Fruit fly (Drosophila melanogaster) whole organism, embryonic: Measurements from ENCODE around the gene Bet3.

Source experiments
- ATbp ChIP-seq: fragments of 200-800 bp; sonication (Bioruptor generic); optimal IDR thresholded peaks from 2 replicates; lab custom pipeline; 2017; ENCODE audit warnings: missing biosample characterization, mild to moderate bottlenecking, missing genetic modification characterization, missing genetic modification reagents
- Atf3 ChIP-seq: fragments of 200-800 bp; sonication (Bioruptor generic); optimal IDR thresholded peaks from 3 replicates; lab custom pipeline; 2016; ENCODE audit warnings: missing biosample characterization, missing genetic modification characterization
- Atf6 ChIP-seq: fragments of 200-800 bp; sonication (Bioruptor generic); IDR thresholded peaks from 2 replicates; pipeline ENCODE4 v1.3.6; 2022; ENCODE audit warnings: missing biosample characterization, missing genetic modification characterization
- CG12155 ChIP-seq: fragments of 200-800 bp; sonication (Bioruptor generic); optimal IDR thresholded peaks from 3 replicates; lab custom pipeline; 2016; ENCODE audit warnings: missing biosample characterization, missing genetic modification characterization
- CG14050 ChIP-seq: fragments of 200-800 bp; sonication (Bioruptor generic); IDR thresholded peaks from 3 replicates; pipeline ENCODE4 v1.3.6; 2022; ENCODE audit warnings: missing biosample characterization, missing genetic modification characterization
- CG15696 ChIP-seq: fragments of 200-800 bp; sonication (Bioruptor generic); optimal IDR thresholded peaks from 2 replicates; lab custom pipeline; 2019; ENCODE audit warnings: missing biosample characterization, mild to moderate bottlenecking, missing genetic modification characterization, moderate library complexity
- CG1647 ChIP-seq: fragments of 200-800 bp; sonication (Bioruptor generic); optimal IDR thresholded peaks from 3 replicates; lab custom pipeline; 2016; ENCODE audit warnings: missing biosample characterization, missing genetic modification characterization
- CG17829 ChIP-seq: fragments of 200-800 bp; optimal IDR thresholded peaks from 2 replicates; lab custom pipeline; 2019; ENCODE audit warnings: missing biosample characterization, mild to moderate bottlenecking, missing genetic modification characterization, moderate library complexity
- CG3163 ChIP-seq: fragments of 200-800 bp; sonication (Bioruptor generic); optimal IDR thresholded peaks from 3 replicates; lab custom pipeline; 2016; ENCODE audit warnings: missing biosample characterization, missing genetic modification characterization
- CG34224 ChIP-seq: fragments of 200-800 bp; sonication (Bioruptor generic); IDR thresholded peaks from 3 replicates; pipeline ENCODE4 v1.3.6; 2022; ENCODE audit warnings: missing biosample characterization, missing genetic modification characterization; ENCODE audit not compliant: partially characterized antibody
- CG3838 ChIP-seq: fragments of 200-800 bp; sonication (Bioruptor generic); optimal IDR thresholded peaks from 3 replicates; lab custom pipeline; 2016; ENCODE audit warnings: missing biosample characterization, missing genetic modification characterization
- CG5953 ChIP-seq: fragments of 200-800 bp; sonication (Bioruptor generic); IDR thresholded peaks from 2 replicates; pipeline ENCODE4 v1.3.6; 2022; ENCODE audit warnings: missing biosample characterization, missing genetic modification characterization
- CG6683 ChIP-seq: fragments of 200-800 bp; sonication (Bioruptor generic); optimal IDR thresholded peaks from 2 replicates; lab custom pipeline; 2017; ENCODE audit warnings: missing biosample characterization, mild to moderate bottlenecking, missing genetic modification characterization, missing genetic modification reagents
- CG7928 ChIP-seq: fragments of 200-800 bp; sonication (Bioruptor generic); optimal IDR thresholded peaks from 2 replicates; lab custom pipeline; 2017; ENCODE audit warnings: missing biosample characterization, mild to moderate bottlenecking, missing genetic modification characterization
- CG8281 ChIP-seq: fragments of 200-800 bp; sonication (Bioruptor generic); optimal IDR thresholded peaks from 2 replicates; lab custom pipeline; 2018; ENCODE audit warnings: missing biosample characterization, mild to moderate bottlenecking, missing genetic modification characterization, moderate library complexity
- CG8765 ChIP-seq: fragments of 200-800 bp; sonication (Bioruptor generic); IDR thresholded peaks from 2 replicates; pipeline ENCODE4 v1.3.6; 2022; ENCODE audit warnings: missing biosample characterization, missing genetic modification characterization
- CG9437 ChIP-seq: fragments of 200-800 bp; sonication (Bioruptor generic); optimal IDR thresholded peaks from 2 replicates; lab custom pipeline; 2018; ENCODE audit warnings: missing biosample characterization, mild to moderate bottlenecking, missing genetic modification characterization
- Dfd ChIP-seq, 2 experiments: fragments of >200 bp; optimal IDR thresholded peaks; 2 replicates each; lab custom pipeline; 2017; ENCODE audit warnings: missing biosample characterization in 2 of 2, missing genetic modification characterization in 2 of 2
- ERR ChIP-seq: fragments of 200-800 bp; sonication (Bioruptor generic); optimal IDR thresholded peaks from 2 replicates; lab custom pipeline; 2016; ENCODE audit warnings: missing biosample characterization, missing genetic modification characterization
- GATAe ChIP-seq: fragments of 200-800 bp; sonication (Bioruptor generic); conservative IDR thresholded peaks from 2 replicates; pipeline ENCODE4 v1.3.6; 2022; ENCODE audit warnings: missing biosample characterization, missing genetic modification characterization
- Gsc ChIP-seq: fragments of 200-800 bp; sonication (Bioruptor generic); IDR thresholded peaks from 2 replicates; pipeline ENCODE4 v1.3.6; 2022; ENCODE audit warnings: missing biosample characterization, missing genetic modification characterization
- Hand ChIP-seq: fragments of 200-800 bp; sonication (Bioruptor generic); optimal IDR thresholded peaks from 2 replicates; lab custom pipeline; 2017; ENCODE audit warnings: mild to moderate bottlenecking, missing biosample characterization, missing genetic modification reagents, missing genetic modification characterization
- Hr39 ChIP-seq: fragments of >200 bp; optimal IDR thresholded peaks from 2 replicates; lab custom pipeline; 2017
- Jarid2 ChIP-seq: fragments of 200-800 bp; sonication (Bioruptor generic); optimal IDR thresholded peaks from 3 replicates; lab custom pipeline; 2017; ENCODE audit warnings: mild to moderate bottlenecking, missing biosample characterization, missing genetic modification reagents, missing genetic modification characterization
- MTF-1 ChIP-seq: fragments of 200-800 bp; sonication (Bioruptor generic); optimal IDR thresholded peaks from 2 replicates; lab custom pipeline; 2018; ENCODE audit warnings: missing biosample characterization, mild to moderate bottlenecking, missing genetic modification characterization, borderline replicate concordance
- Med ChIP-seq: fragments of 200-800 bp; sonication (Bioruptor generic); peaks from one replicate; lab custom pipeline; 2016; ENCODE audit warnings: missing biosample characterization, missing genetic modification characterization, mild to moderate bottlenecking, inconsistent platforms, moderate library complexity
- Ptx1 ChIP-seq: fragments of 200-800 bp; sonication (Bioruptor generic); IDR thresholded peaks from 2 replicates; pipeline ENCODE4 v1.3.6; 2022; ENCODE audit warnings: missing biosample characterization, missing genetic modification characterization
- Ravus ChIP-seq: fragments of 200-800 bp; sonication (Bioruptor generic); IDR thresholded peaks from 2 replicates; pipeline ENCODE4 v1.3.6; 2022; ENCODE audit warnings: missing biosample characterization, missing genetic modification characterization
- Sry-β ChIP-seq: fragments of 200-800 bp; sonication (Bioruptor generic); optimal IDR thresholded peaks from 2 replicates; lab custom pipeline; 2018; ENCODE audit warnings: missing biosample characterization, mild to moderate bottlenecking, missing genetic modification characterization, moderate library complexity
- Usf ChIP-seq: fragments of 200-800 bp; sonication (Bioruptor generic); optimal IDR thresholded peaks from 2 replicates; lab custom pipeline; 2017; ENCODE audit warnings: missing genotype, missing biosample characterization, missing genetic modification characterization
- Xrp1 ChIP-seq: fragments of 200-800 bp; sonication (Bioruptor generic); IDR thresholded peaks from 2 replicates; pipeline ENCODE4 v1.3.6; 2022; ENCODE audit warnings: missing biosample characterization, missing genetic modification characterization
- aop ChIP-seq: fragments of 200-800 bp; sonication (Bioruptor generic); IDR thresholded peaks from 2 replicates; pipeline ENCODE4 v1.3.6; 2022; ENCODE audit warnings: missing biosample characterization, missing genetic modification characterization
- ap ChIP-seq: fragments of 200-800 bp; sonication (Bioruptor generic); IDR thresholded peaks from 2 replicates; pipeline ENCODE4 v1.3.6; 2022; ENCODE audit warnings: missing biosample characterization, missing genetic modification characterization
- bbx ChIP-seq: fragments of 200-800 bp; sonication (Bioruptor generic); IDR thresholded peaks from 2 replicates; pipeline ENCODE4 v1.3.6; 2022; ENCODE audit warnings: missing biosample characterization, missing genetic modification characterization; ENCODE audit not compliant: partially characterized antibody
- esg ChIP-seq: fragments of 200-800 bp; sonication (Bioruptor generic); conservative IDR thresholded peaks from 2 replicates; pipeline ENCODE4 v1.3.6; 2022; ENCODE audit warnings: missing biosample characterization, missing genetic modification characterization
- gcm ChIP-seq: fragments of 200-800 bp; sonication (Bioruptor generic); optimal IDR thresholded peaks from 2 replicates; lab custom pipeline; 2019; ENCODE audit warnings: missing biosample characterization, mild to moderate bottlenecking, missing genetic modification characterization, moderate library complexity
- gcm2 ChIP-seq: fragments of 200-800 bp; sonication (Bioruptor generic); optimal IDR thresholded peaks from 2 replicates; lab custom pipeline; 2016; ENCODE audit warnings: missing biosample characterization, missing genetic modification characterization
- hbn ChIP-seq: fragments of 200-800 bp; sonication (Bioruptor generic); IDR thresholded peaks from 2 replicates; pipeline ENCODE4 v1.3.6; 2022; ENCODE audit warnings: missing biosample characterization, missing genetic modification characterization; ENCODE audit not compliant: partially characterized antibody
- kay ChIP-seq: fragments of 200-800 bp; sonication (Bioruptor generic); optimal IDR thresholded peaks from 2 replicates; lab custom pipeline; 2016; ENCODE audit warnings: missing biosample characterization, missing genetic modification characterization
- ken ChIP-seq: fragments of 200-800 bp; sonication (Bioruptor generic); IDR thresholded peaks from 3 replicates; pipeline ENCODE4 v1.3.6; 2022; ENCODE audit warnings: missing biosample characterization, missing genetic modification characterization
- lola ChIP-seq, 3 experiments: fragments of >200 bp in 2 of 3; fragments of 200-800 bp in 1 of 3; sonication (Bioruptor generic) in 1 of 3; optimal IDR thresholded peaks; 2 replicates each; lab custom pipeline; 2017 to 2019; ENCODE audit warnings: missing biosample characterization in 3 of 3, missing genetic modification characterization in 3 of 3, mild to moderate bottlenecking in 1 of 3, moderate library complexity in 1 of 3
- run ChIP-seq: fragments of 200-800 bp; sonication (Bioruptor generic); optimal IDR thresholded peaks from 3 replicates; lab custom pipeline; 2018; ENCODE audit warnings: missing biosample characterization, mild to moderate bottlenecking, missing genetic modification characterization
- sima ChIP-seq: fragments of 200-800 bp; sonication (Bioruptor generic); optimal IDR thresholded peaks from 2 replicates; lab custom pipeline; 2016; ENCODE audit warnings: missing biosample characterization, missing genetic modification characterization
- sqz ChIP-seq: fragments of 200-800 bp; sonication (Bioruptor generic); optimal IDR thresholded peaks from 3 replicates; lab custom pipeline; 2018; ENCODE audit warnings: missing biosample characterization, mild to moderate bottlenecking, missing genetic modification characterization
- stwl ChIP-seq: fragments of 200-800 bp; sonication (Bioruptor generic); optimal IDR thresholded peaks from 3 replicates; lab custom pipeline; 2018; ENCODE audit warnings: missing biosample characterization, mild to moderate bottlenecking, missing genetic modification characterization, moderate library complexity
- trem ChIP-seq: fragments of 200-800 bp; optimal IDR thresholded peaks from 3 replicates; lab custom pipeline; 2019; ENCODE audit warnings: missing biosample characterization, mild to moderate bottlenecking, missing genetic modification characterization, moderate library complexity
- wor ChIP-seq: fragments of 200-800 bp; sonication (Bioruptor generic); IDR thresholded peaks from 2 replicates; pipeline ENCODE4 v1.3.6; 2022; ENCODE audit warnings: missing biosample characterization, missing genetic modification characterization

The Bet3 gene

dm6 chr3L:9400697-9401353 is 41.2 kb downstream of the Bet3 start (continued):
- TF ChIP-seq stwl (tag; lab: Kevin White, UChicago) (no peak), CG34224 (GFP tag; lab: Robert Waterston, UW) (no peak), wor (no peak), CG14050 (GFP tag; lab: Robert Waterston, UW) (peak; percentile 74; the same call in 2 of the 3 replicates), ERR (GFP tag; lab: Kevin White, UChicago) (no peak), CG17829 (tag; lab: Kevin White, UChicago) (no peak), kay (GFP tag; lab: Kevin White, UChicago) (peak; percentile 26), gcm2 (GFP tag; lab: Kevin White, UChicago) (no peak), ATbp (GFP tag; lab: Kevin White, UChicago) (no peak), Dfd (GFP tag; optimal IDR thresholded peaks at IDR 0.05; lab: Kevin White, UChicago) (no peak), run (tag; lab: Kevin White, UChicago) (no peak), GATAe (GFP tag; lab: Robert Waterston, UW) (no peak), Hand (GFP tag; lab: Kevin White, UChicago) (no peak), CG12155 (no peak), CG6683 (no peak), aop (GFP tag; lab: Robert Waterston, UW) (no peak), CG9437 (no peak), Sry-β (GFP tag; lab: Kevin White, UChicago) (no peak), Usf (GFP tag; lab: Kevin White, UChicago) (no peak), Gsc (GFP tag; lab: Robert Waterston, UW) (no peak), Atf3 (GFP tag; lab: Kevin White, UChicago) (no peak), CG5953 (GFP tag; lab: Robert Waterston, UW) (no peak), Hr39 (lab: Kevin White, UChicago) (no peak)

dm6 chr3L:9399855-9400254 is 42.2 kb downstream of the Bet3 start:
- TF ChIP-seq sqz (GFP tag; lab: Kevin White, UChicago): no peak
- no peak for TF ChIP-seq CG8281 (tag; lab: Kevin White, UChicago)
- 0 out of 2 replicates have a peak, but pooled peaks have one; percentile 30 for TF ChIP-seq Atf6 (GFP tag; lab: Robert Waterston, UW)
- no peak for TF ChIP-seq lola (GFP tag; optimal IDR thresholded peaks at IDR 0.05; lab: Kevin White, UChicago)
- 0 out of 2 replicates have a peak, but pooled peaks have one; percentile 9 for TF ChIP-seq bbx
- TF ChIP-seq Med: no peak

- no peak for TF ChIP-seq sima (GFP tag; lab: Kevin White, UChicago)
- TF ChIP-seq MTF-1 (GFP tag; lab: Kevin White, UChicago): peak; percentile 7
- no peak for TF ChIP-seq CG8765 (GFP tag; lab: Robert Waterston, UW)
- TF ChIP-seq CG3163: no peak
- TF ChIP-seq ken (GFP tag; lab: Robert Waterston, UW): no peak
- TF ChIP-seq CG1647 (GFP tag; lab: Kevin White, UChicago): no peak
- TF ChIP-seq gcm2 (GFP tag; lab: Kevin White, UChicago): no peak
- TF ChIP-seq hbn (GFP tag; lab: Robert Waterston, UW): peak; percentile 75
- TF ChIP-seq Jarid2 (GFP tag; lab: Kevin White, UChicago): peak; percentile 86
- TF ChIP-seq Ptx1 (GFP tag; lab: Robert Waterston, UW): no peak
- no peak for TF ChIP-seq CG7928
- TF ChIP-seq gcm (GFP tag; lab: Kevin White, UChicago): peak; percentile 11
- no peak for TF ChIP-seq esg (GFP tag; lab: Robert Waterston, UW)
- TF ChIP-seq CG15696 (tag; lab: Kevin White, UChicago): no peak
- TF ChIP-seq trem (tag; lab: Kevin White, UChicago): peak; percentile 61
- no peak; the same call in 1 of the 2 replicates for TF ChIP-seq Xrp1
- no peak for TF ChIP-seq ap (GFP tag; lab: Robert Waterston, UW)
- TF ChIP-seq Usf (GFP tag; lab: Kevin White, UChicago): no peak
- TF ChIP-seq CG3838 (GFP tag; lab: Kevin White, UChicago): peak; percentile 15
- no peak for TF ChIP-seq Ravus (GFP tag; lab: Robert Waterston, UW)
Measured at dm6 chr3L:9399013-9399750, 42.9 kb downstream of the Bet3 start, which contains the start of gene CG4080. Gene CG4080 (minus strand): TSS chr3L:9399227.
